Fruit fly (Drosophila melanogaster) whole organism, embryonic: Measurements from ENCODE around the gene CG8289.

Experiments
- Ada2b ChIP-seq: fragments of 200-800 bp; sonication (Bioruptor generic); IDR thresholded peaks from 2 replicates; pipeline ENCODE4 v1.3.6; 2022; ENCODE audit warnings: missing biosample characterization, missing genetic modification characterization
- CG10654 ChIP-seq: fragments of 200-800 bp; sonication (Bioruptor generic); optimal IDR thresholded peaks from 2 replicates; lab custom pipeline; 2016; ENCODE audit warnings: missing biosample characterization, missing genetic modification characterization
- CG11560 ChIP-seq: fragments of 200-800 bp; sonication (Bioruptor generic); IDR thresholded peaks from 3 replicates; pipeline ENCODE4 v1.3.6; 2022; ENCODE audit warnings: missing biosample characterization, missing genetic modification characterization
- CG13287 ChIP-seq: fragments of 200-800 bp; sonication (Bioruptor generic); IDR thresholded peaks from 2 replicates; pipeline ENCODE4 v1.3.6; 2022; ENCODE audit warnings: missing biosample characterization, missing genetic modification characterization; ENCODE audit not compliant: partially characterized antibody
- CG14050 ChIP-seq: fragments of 200-800 bp; sonication (Bioruptor generic); IDR thresholded peaks from 3 replicates; pipeline ENCODE4 v1.3.6; 2022; ENCODE audit warnings: missing biosample characterization, missing genetic modification characterization
- CG16779 ChIP-seq: fragments of 200-800 bp; sonication (Bioruptor generic); IDR thresholded peaks from 2 replicates; pipeline ENCODE4 v1.3.6; 2022; ENCODE audit warnings: missing biosample characterization, missing genetic modification characterization
- CG17361 ChIP-seq: fragments of 200-800 bp; sonication (Bioruptor generic); IDR thresholded peaks from 3 replicates; pipeline ENCODE4 v1.3.6; 2022; ENCODE audit warnings: missing biosample characterization, missing genetic modification characterization
- CG17568 ChIP-seq: fragments of 200-800 bp; sonication (Bioruptor generic); optimal IDR thresholded peaks from 2 replicates; lab custom pipeline; 2018; ENCODE audit warnings: missing biosample characterization, mild to moderate bottlenecking, missing genetic modification characterization, moderate library complexity
- CG1792 ChIP-seq: fragments of 200-800 bp; sonication (Bioruptor generic); optimal IDR thresholded peaks from 2 replicates; lab custom pipeline; 2016; ENCODE audit warnings: missing biosample characterization, missing genetic modification characterization
- CG1832 ChIP-seq: fragments of 200-800 bp; sonication (Bioruptor generic); optimal IDR thresholded peaks from 2 replicates; lab custom pipeline; 2017; ENCODE audit warnings: missing biosample characterization, mild to moderate bottlenecking, missing genetic modification characterization, inconsistent platforms
- CG30403 ChIP-seq: fragments of 200-800 bp; sonication (Bioruptor generic); optimal IDR thresholded peaks from 3 replicates; lab custom pipeline; 2016; ENCODE audit warnings: missing biosample characterization, missing genetic modification characterization
- CG31388 ChIP-seq: fragments of 200-800 bp; sonication (Bioruptor generic); optimal IDR thresholded peaks from 2 replicates; lab custom pipeline; 2016; ENCODE audit warnings: missing biosample characterization, missing genetic modification characterization
- CG33213 ChIP-seq: fragments of 200-800 bp; sonication (Bioruptor generic); optimal IDR thresholded peaks from 3 replicates; lab custom pipeline; 2016; ENCODE audit warnings: missing biosample characterization, missing genetic modification characterization
- CG3407 ChIP-seq: fragments of 200-800 bp; sonication (Bioruptor generic); optimal IDR thresholded peaks from 2 replicates; lab custom pipeline; 2018; ENCODE audit warnings: missing biosample characterization, mild to moderate bottlenecking, missing genetic modification characterization
- CG6175 ChIP-seq: fragments of 200-800 bp; sonication (Bioruptor generic); IDR thresholded peaks from 3 replicates; pipeline ENCODE4 v1.3.6; 2022; ENCODE audit warnings: missing biosample characterization, missing genetic modification characterization
- CG6791 ChIP-seq: fragments of 200-800 bp; sonication (Bioruptor generic); IDR thresholded peaks from 3 replicates; pipeline ENCODE4 v1.3.6; 2022; ENCODE audit warnings: missing biosample characterization, missing genetic modification characterization; ENCODE audit not compliant: partially characterized antibody
- CG7963 ChIP-seq: fragments of 200-800 bp; sonication (Bioruptor generic); IDR thresholded peaks from 3 replicates; pipeline ENCODE4 v1.3.6; 2022; ENCODE audit warnings: missing biosample characterization, missing genetic modification characterization; ENCODE audit not compliant: partially characterized antibody
- CG9437 ChIP-seq: fragments of 200-800 bp; sonication (Bioruptor generic); optimal IDR thresholded peaks from 2 replicates; lab custom pipeline; 2018; ENCODE audit warnings: missing biosample characterization, mild to moderate bottlenecking, missing genetic modification characterization
- D ChIP-seq, 2 experiments: fragments of 200-800 bp in 1 of 2; fragments of >200 bp in 1 of 2; sonication (Bioruptor generic) in 1 of 2; optimal IDR thresholded peaks; 2 replicates in 1 of 2; 3 replicates in 1 of 2; lab custom pipeline; 2017; ENCODE audit warnings: mild to moderate bottlenecking in 1 of 2, missing biosample characterization in 1 of 2, missing genetic modification characterization in 1 of 2, missing genetic modification reagents in 1 of 2
- Ets65A ChIP-seq: fragments of 200-800 bp; sonication (Bioruptor generic); peaks from one replicate; lab custom pipeline; 2016; ENCODE audit warnings: missing biosample characterization, missing genetic modification characterization
- HLH4C ChIP-seq: fragments of 200-800 bp; sonication (Bioruptor generic); IDR thresholded peaks from 3 replicates; pipeline ENCODE4 v1.3.6; 2022; ENCODE audit warnings: missing biosample characterization, missing genetic modification characterization; ENCODE audit not compliant: partially characterized antibody
- HLHmδ ChIP-seq: fragments of 200-800 bp; sonication (Bioruptor generic); optimal IDR thresholded peaks from 2 replicates; lab custom pipeline; 2018; ENCODE audit warnings: missing biosample characterization, mild to moderate bottlenecking, missing genetic modification characterization, moderate library complexity
- Hr39 ChIP-seq: fragments of >200 bp; optimal IDR thresholded peaks from 2 replicates; lab custom pipeline; 2017
- Lhr ChIP-seq: fragments of 200-800 bp; sonication (Bioruptor generic); optimal IDR thresholded peaks from 3 replicates; lab custom pipeline; 2017; ENCODE audit warnings: mild to moderate bottlenecking, missing biosample characterization, missing genetic modification reagents, missing genetic modification characterization
- Mrtf ChIP-seq: fragments of 200-800 bp; sonication (Bioruptor generic); IDR thresholded peaks from 3 replicates; pipeline ENCODE4 v1.3.6; 2022; ENCODE audit warnings: missing biosample characterization, missing genetic modification characterization
- Nf-YB ChIP-seq: fragments of 200-800 bp; sonication (Bioruptor generic); optimal IDR thresholded peaks from 3 replicates; lab custom pipeline; 2019; ENCODE audit warnings: missing biosample characterization, mild to moderate bottlenecking, missing genetic modification characterization, moderate library complexity
- Optix ChIP-seq: fragments of 200-800 bp; sonication (Bioruptor generic); IDR thresholded peaks from 3 replicates; pipeline ENCODE4 v1.3.6; 2022; ENCODE audit warnings: missing biosample characterization, missing genetic modification characterization
- Ravus ChIP-seq: fragments of 200-800 bp; sonication (Bioruptor generic); IDR thresholded peaks from 2 replicates; pipeline ENCODE4 v1.3.6; 2022; ENCODE audit warnings: missing biosample characterization, missing genetic modification characterization
- Rx ChIP-seq: fragments of 200-800 bp; sonication (Bioruptor generic); IDR thresholded peaks from 2 replicates; pipeline ENCODE4 v1.3.6; 2022; ENCODE audit warnings: missing biosample characterization, missing genetic modification characterization
- Six4 ChIP-seq: fragments of 200-800 bp; sonication (Bioruptor generic); optimal IDR thresholded peaks from 2 replicates; lab custom pipeline; 2016; ENCODE audit warnings: missing biosample characterization, missing genetic modification characterization
- Vsx1 ChIP-seq: fragments of 200-800 bp; sonication (Bioruptor generic); optimal IDR thresholded peaks from 2 replicates; lab custom pipeline; 2017; ENCODE audit warnings: missing biosample characterization, mild to moderate bottlenecking, missing genetic modification characterization, missing genetic modification reagents
- bowl ChIP-seq: fragments of 200-800 bp; sonication (Bioruptor generic); IDR thresholded peaks from 2 replicates; pipeline ENCODE4 v1.3.6; 2022; ENCODE audit warnings: missing biosample characterization, missing genetic modification characterization
- chn ChIP-seq: fragments of 200-800 bp; sonication (Bioruptor generic); optimal IDR thresholded peaks from 2 replicates; lab custom pipeline; 2016; ENCODE audit warnings: missing biosample characterization, missing genetic modification characterization
- dpn ChIP-seq, 2 experiments: fragments of 200-800 bp; sonication (Bioruptor generic); optimal IDR thresholded peaks; 3 replicates each; lab custom pipeline; 2016; ENCODE audit warnings: missing biosample characterization in 2 of 2, missing genetic modification characterization in 2 of 2
- fd3F ChIP-seq: fragments of 200-800 bp; sonication (Bioruptor generic); optimal IDR thresholded peaks from 2 replicates; lab custom pipeline; 2018; ENCODE audit warnings: missing biosample characterization, mild to moderate bottlenecking, missing genetic modification characterization, moderate library complexity
- fd96Cb ChIP-seq: fragments of 200-800 bp; sonication (Bioruptor generic); optimal IDR thresholded peaks from 2 replicates; lab custom pipeline; 2018; ENCODE audit warnings: missing biosample characterization, mild to moderate bottlenecking, missing genetic modification characterization, moderate library complexity
- gcm ChIP-seq: fragments of 200-800 bp; sonication (Bioruptor generic); optimal IDR thresholded peaks from 2 replicates; lab custom pipeline; 2019; ENCODE audit warnings: missing biosample characterization, mild to moderate bottlenecking, missing genetic modification characterization, moderate library complexity
- ind ChIP-seq: fragments of 200-800 bp; sonication (Bioruptor generic); optimal IDR thresholded peaks from 3 replicates; lab custom pipeline; 2016; ENCODE audit warnings: missing biosample characterization, missing genetic modification characterization
- kay ChIP-seq: fragments of 200-800 bp; sonication (Bioruptor generic); optimal IDR thresholded peaks from 2 replicates; lab custom pipeline; 2016; ENCODE audit warnings: missing biosample characterization, missing genetic modification characterization
- nau ChIP-seq: fragments of 200-800 bp; sonication (Bioruptor generic); optimal IDR thresholded peaks from 3 replicates; lab custom pipeline; 2017; ENCODE audit warnings: missing biosample characterization, mild to moderate bottlenecking, missing genetic modification characterization, missing genetic modification reagents
- pan ChIP-seq, 4 experiments: fragments of >200 bp in 3 of 4; fragments of 200-800 bp in 1 of 4; sonication (Bioruptor generic) in 1 of 4; optimal IDR thresholded peaks in 3 of 4; IDR thresholded peaks in 1 of 4; 2 replicates each; pipeline versions ENCODE4 v1.3.6 to Lab custom; 2017 to 2022; ENCODE audit warnings: missing biosample characterization in 2 of 4, missing genetic modification characterization in 2 of 4, mixed read lengths in 1 of 4
- row ChIP-seq: fragments of 200-800 bp; sonication (Bioruptor generic); IDR thresholded peaks from 3 replicates; pipeline ENCODE4 v1.3.6; 2022; ENCODE audit warnings: missing biosample characterization, missing genetic modification characterization
- sc ChIP-seq, 3 experiments: fragments of >200 bp in 2 of 3; fragments of 200-800 bp in 1 of 3; sonication (Bioruptor generic) in 1 of 3; optimal IDR thresholded peaks; 2 replicates in 2 of 3; 3 replicates in 1 of 3; lab custom pipeline; 2017; ENCODE audit warnings: mild to moderate bottlenecking in 1 of 3, missing biosample characterization in 1 of 3, missing genetic modification characterization in 1 of 3, missing genetic modification reagents in 1 of 3
- slbo ChIP-seq: fragments of 200-800 bp; sonication (Bioruptor generic); IDR thresholded peaks from 2 replicates; pipeline ENCODE4 v1.3.6; 2022; ENCODE audit warnings: missing biosample characterization, missing genetic modification characterization
- tio ChIP-seq: fragments of 200-800 bp; sonication (Bioruptor generic); optimal IDR thresholded peaks from 2 replicates; lab custom pipeline; 2017; ENCODE audit warnings: missing biosample characterization, missing genetic modification characterization, inconsistent platforms
- toy ChIP-seq: fragments of 200-800 bp; sonication (Bioruptor generic); IDR thresholded peaks from 2 replicates; pipeline ENCODE4 v1.3.6; 2022; ENCODE audit warnings: missing biosample characterization, missing genetic modification characterization
- wor ChIP-seq: fragments of 200-800 bp; sonication (Bioruptor generic); IDR thresholded peaks from 2 replicates; pipeline ENCODE4 v1.3.6; 2022; ENCODE audit warnings: missing biosample characterization, missing genetic modification characterization
- zen ChIP-seq: fragments of 200-800 bp; sonication (Bioruptor generic); optimal IDR thresholded peaks from 3 replicates; lab custom pipeline; 2018; ENCODE audit warnings: missing biosample characterization, mild to moderate bottlenecking, missing genetic modification characterization, moderate library complexity
- zen2 ChIP-seq: fragments of 200-800 bp; sonication (Bioruptor generic); IDR thresholded peaks from 3 replicates; pipeline ENCODE4 v1.3.6; 2022; ENCODE audit warnings: missing biosample characterization, missing genetic modification characterization; ENCODE audit not compliant: partially characterized antibody

CG8289 gene

dm6 chrX:17595822-17596221, 40.0 kb downstream of the CG8289 start (continued):
- peak; percentile 72; the same call in 2 of the 3 replicates for TF ChIP-seq Mrtf
- peak; percentile 48 for TF ChIP-seq CG9437 (GFP tag; lab: Kevin White, UChicago)
- TF ChIP-seq nau (GFP tag; lab: Kevin White, UChicago), result peak; percentile 67
- peak; percentile 69 for TF ChIP-seq Ravus (GFP tag; lab: Robert Waterston, UW)
- TF ChIP-seq CG16779, result peak; percentile 78
- TF ChIP-seq Lhr (GFP tag; lab: Kevin White, UChicago), result no peak
- TF ChIP-seq gcm (GFP tag; lab: Kevin White, UChicago), result no peak
- TF ChIP-seq CG6791 (GFP tag; lab: Robert Waterston, UW), result no peak
- no peak for TF ChIP-seq kay (GFP tag; lab: Kevin White, UChicago)
- no peak for TF ChIP-seq Vsx1
- no peak for TF ChIP-seq CG13287
- no peak for TF ChIP-seq sc (optimal IDR thresholded peaks at IDR 0.05; lab: Kevin White, UChicago)
- TF ChIP-seq sc (GFP tag; optimal IDR thresholded peaks at IDR 0.05; lab: Kevin White, UChicago), result peak; percentile 32
- TF ChIP-seq CG17361 (GFP tag; lab: Robert Waterston, UW), result peak; percentile 75
- peak; percentile 61 for TF ChIP-seq toy (GFP tag; lab: Robert Waterston, UW)
- no peak for TF ChIP-seq CG1832 (GFP tag; lab: Kevin White, UChicago)
- no peak for TF ChIP-seq Hr39 (lab: Kevin White, UChicago)
- TF ChIP-seq fd96Cb (tag; lab: Kevin White, UChicago), result peak; percentile 69
- TF ChIP-seq CG14050 (GFP tag; lab: Robert Waterston, UW), result peak; percentile 76
- TF ChIP-seq Ada2b (GFP tag; lab: Robert Waterston, UW), result peak; percentile 80
- TF ChIP-seq Optix (GFP tag; lab: Robert Waterston, UW), result peak; percentile 66; the same call in 2 of the 3 replicates
- TF ChIP-seq bowl (GFP tag; lab: Robert Waterston, UW), result no peak
- no peak for TF ChIP-seq CG17568 (GFP tag; lab: Kevin White, UChicago)
- TF ChIP-seq chn (GFP tag; lab: Kevin White, UChicago), result peak; percentile 56
- peak; percentile 80 for TF ChIP-seq fd3F
- no peak for TF ChIP-seq zen2 (GFP tag; lab: Robert Waterston, UW)
- TF ChIP-seq CG33213 (GFP tag; lab: Kevin White, UChicago), result peak; percentile 51
- TF ChIP-seq CG31388 (GFP tag; lab: Kevin White, UChicago), result no peak
- peak; percentile 60 for TF ChIP-seq Six4 (GFP tag; lab: Kevin White, UChicago)
- TF ChIP-seq ind (GFP tag; lab: Kevin White, UChicago), result peak; percentile 70
- TF ChIP-seq Nf-YB, result peak; percentile 32
- TF ChIP-seq wor, result peak; percentile 58
- TF ChIP-seq slbo (GFP tag; lab: Robert Waterston, UW), result peak; percentile 93
- no peak for TF ChIP-seq D (optimal IDR thresholded peaks at IDR 0.05; lab: Kevin White, UChicago)
- peak; percentile 54 for TF ChIP-seq D (GFP tag; optimal IDR thresholded peaks at IDR 0.05; lab: Kevin White, UChicago)
- TF ChIP-seq Ets65A (GFP tag; lab: Kevin White, UChicago), result peak; percentile 74
- TF ChIP-seq pan (optimal IDR thresholded peaks at IDR 0.05; lab: Kevin White, UChicago), result no peak
- peak in 1 of 2 experiments; percentile 80 for TF ChIP-seq pan (GFP tag; optimal IDR thresholded peaks at IDR 0.05 in 1 of 2, IDR thresholded peaks at IDR 0.05 in 1 of 2)
- TF ChIP-seq CG7963, result no peak
- peak; percentile 71 for TF ChIP-seq Rx (GFP tag; lab: Robert Waterston, UW)
- TF ChIP-seq dpn (GFP tag; optimal IDR thresholded peaks at IDR 0.05; lab: Kevin White, UChicago), result peak; percentile 64 to 65
- peak; percentile 10 for TF ChIP-seq CG3407 (GFP tag; lab: Kevin White, UChicago)
- TF ChIP-seq CG1792 (GFP tag; lab: Kevin White, UChicago), result no peak
- peak; percentile 79 for TF ChIP-seq CG30403 (GFP tag; lab: Kevin White, UChicago)
- TF ChIP-seq HLHmδ, result no peak
- TF ChIP-seq row (GFP tag; lab: Robert Waterston, UW), result peak; percentile 86
- no peak for TF ChIP-seq tio
- peak; percentile 62; the same call in 2 of the 3 replicates for TF ChIP-seq CG11560 (tag; lab: Robert Waterston, UW)
- no peak for TF ChIP-seq HLH4C
- TF ChIP-seq CG6175 (GFP tag; lab: Robert Waterston, UW), result peak; percentile 69; the same call in 2 of the 3 replicates
- peak; percentile 65 for TF ChIP-seq CG10654 (GFP tag; lab: Kevin White, UChicago)
- TF ChIP-seq zen, result peak; percentile 66
